Comparison of ENCODE assay signal across 1 fruit fly cellular context in genomic region chr3R:19799614-19800013, dm6.
TF ChIP-seq lines count a peak whose summit lies in the region.

No protein-coding gene starts in this region.

TF ChIP-seq in whole organism, embryonic, 481 proteins besides CTCF, POLR2A, EP300 and RAD21 (continued from another document):
- TF ChIP-seq lilli (GFP tag; optimal IDR thresholded peaks at IDR 0.05; lab: Kevin White, UChicago) (no peak), pho (GFP tag; optimal IDR thresholded peaks at IDR 0.05; lab: Kevin White, UChicago) (no peak), pfk (GFP tag; optimal IDR thresholded peaks at IDR 0.05; lab: Kevin White, UChicago) (no peak), sc (optimal IDR thresholded peaks at IDR 0.05; lab: Kevin White, UChicago) (no peak), sc (GFP tag; optimal IDR thresholded peaks at IDR 0.05; lab: Kevin White, UChicago) (no peak), pros (GFP tag; optimal IDR thresholded peaks at IDR 0.05; lab: Kevin White, UChicago) (peak; percentile 63), bigmax (GFP tag; optimal IDR thresholded peaks at IDR 0.05; lab: Kevin White, UChicago) (no peak), chn (GFP tag; optimal IDR thresholded peaks at IDR 0.05; lab: Kevin White, UChicago) (no peak), CG16813 (GFP tag; IDR thresholded peaks at IDR 0.05; lab: Robert Waterston, UW; ENCODE audit: partially characterized antibody) (no peak), CG8478 (optimal IDR thresholded peaks at IDR 0.05; lab: Kevin White, UChicago) (no peak), CG15011 (GFP tag; optimal IDR thresholded peaks at IDR 0.05; lab: Kevin White, UChicago) (no peak), bsh (GFP tag; optimal IDR thresholded peaks at IDR 0.05; lab: Kevin White, UChicago) (no peak), CG13287 (GFP tag; IDR thresholded peaks at IDR 0.05; lab: Robert Waterston, UW; ENCODE audit: partially characterized antibody) (no peak), Sox102F (GFP tag; optimal IDR thresholded peaks at IDR 0.05; lab: Kevin White, UChicago) (no peak), CG32772 (GFP tag; IDR thresholded peaks at IDR 0.05; lab: Robert Waterston, UW) (no peak), CG12942 (GFP tag; optimal IDR thresholded peaks at IDR 0.05; lab: Kevin White, UChicago) (no peak), D (optimal IDR thresholded peaks at IDR 0.05; lab: Kevin White, UChicago) (peak; percentile 28), D (GFP tag; optimal IDR thresholded peaks at IDR 0.05; lab: Kevin White, UChicago) (no peak), wor (GFP tag; IDR thresholded peaks at IDR 0.05; lab: Robert Waterston, UW) (no peak), CG7987 (GFP tag; optimal IDR thresholded peaks at IDR 0.05; lab: Kevin White, UChicago) (no peak), disco-r (GFP tag; optimal IDR thresholded peaks at IDR 0.05; lab: Kevin White, UChicago) (no peak), zen (tag; optimal IDR thresholded peaks at IDR 0.05; lab: Kevin White, UChicago) (peak; percentile 43), Kr (GFP tag; optimal IDR thresholded peaks at IDR 0.05; lab: Kevin White, UChicago) (peak; percentile 52), H2.0 (GFP tag; IDR thresholded peaks at IDR 0.05; lab: Robert Waterston, UW) (no peak), CG10462 (GFP tag; optimal IDR thresholded peaks at IDR 0.05; lab: Kevin White, UChicago) (no peak), Usf (GFP tag; optimal IDR thresholded peaks at IDR 0.05; lab: Kevin White, UChicago) (no peak)
